Fruit fly (Drosophila melanogaster) whole organism, pupa: ENCODE data around the gene Shawl.

Experiments used
- CG12605 ChIP-seq: fragments of 200-800 bp; sonication (Bioruptor generic); IDR thresholded peaks from 2 replicates; pipeline ENCODE4 v1.3.6; 2022; ENCODE audit warnings: missing biosample characterization, missing genetic modification characterization
- CG13204 ChIP-seq: fragments of 200-800 bp; sonication (Bioruptor generic); optimal IDR thresholded peaks from 2 replicates; lab custom pipeline; 2018; ENCODE audit warnings: missing biosample characterization, mild to moderate bottlenecking, missing genetic modification characterization, moderate library complexity
- CG14655 ChIP-seq: fragments of 200-800 bp; sonication (Bioruptor generic); optimal IDR thresholded peaks from 3 replicates; lab custom pipeline; 2017; ENCODE audit warnings: mild to moderate bottlenecking, missing biosample characterization, missing genetic modification reagents, missing genetic modification characterization
- CG34367 ChIP-seq: fragments of 200-800 bp; sonication (Bioruptor generic); optimal IDR thresholded peaks from 2 replicates; lab custom pipeline; 2018; ENCODE audit warnings: missing biosample characterization, mild to moderate bottlenecking, missing genetic modification characterization
- CG4496 ChIP-seq: fragments of 200-800 bp; sonication (Bioruptor generic); IDR thresholded peaks from 3 replicates; pipeline ENCODE4 v1.3.6; 2022; ENCODE audit warnings: missing biosample characterization, missing genetic modification characterization
- CG9948 ChIP-seq: fragments of 200-800 bp; sonication (Bioruptor generic); optimal IDR thresholded peaks from 2 replicates; lab custom pipeline; 2018; ENCODE audit warnings: missing biosample characterization, mild to moderate bottlenecking, missing genetic modification characterization, moderate library complexity
- D1 ChIP-seq: fragments of 200-800 bp; sonication (Bioruptor generic); optimal IDR thresholded peaks from 2 replicates; lab custom pipeline; 2018; ENCODE audit warnings: missing biosample characterization, mild to moderate bottlenecking, missing genetic modification characterization, moderate library complexity
- EcR ChIP-seq: fragments of 200-800 bp; sonication (Bioruptor generic); optimal IDR thresholded peaks from 3 replicates; lab custom pipeline; 2019; ENCODE audit warnings: missing biosample characterization, missing genetic modification characterization, mild to moderate bottlenecking, moderate library complexity, missing genetic modification reagents
- Ets98B ChIP-seq: fragments of 200-800 bp; sonication (Bioruptor generic); IDR thresholded peaks from 2 replicates; pipeline ENCODE4 v1.3.6; 2022; ENCODE audit warnings: missing biosample characterization, missing genetic modification characterization
- Pif1A ChIP-seq: fragments of 200-800 bp; sonication (Bioruptor generic); optimal IDR thresholded peaks from 3 replicates; lab custom pipeline; 2016; ENCODE audit warnings: missing biosample characterization, missing genetic modification characterization
- Snoo ChIP-seq: fragments of 200-800 bp; sonication (Bioruptor generic); optimal IDR thresholded peaks from 3 replicates; lab custom pipeline; 2017; ENCODE audit warnings: missing biosample characterization, mild to moderate bottlenecking, missing genetic modification characterization, inconsistent platforms
- fd96Ca ChIP-seq: fragments of 200-800 bp; sonication (Bioruptor generic); IDR thresholded peaks from 3 replicates; pipeline ENCODE4 v1.3.6; 2022; ENCODE audit warnings: missing biosample characterization, missing genetic modification characterization

DNA sequence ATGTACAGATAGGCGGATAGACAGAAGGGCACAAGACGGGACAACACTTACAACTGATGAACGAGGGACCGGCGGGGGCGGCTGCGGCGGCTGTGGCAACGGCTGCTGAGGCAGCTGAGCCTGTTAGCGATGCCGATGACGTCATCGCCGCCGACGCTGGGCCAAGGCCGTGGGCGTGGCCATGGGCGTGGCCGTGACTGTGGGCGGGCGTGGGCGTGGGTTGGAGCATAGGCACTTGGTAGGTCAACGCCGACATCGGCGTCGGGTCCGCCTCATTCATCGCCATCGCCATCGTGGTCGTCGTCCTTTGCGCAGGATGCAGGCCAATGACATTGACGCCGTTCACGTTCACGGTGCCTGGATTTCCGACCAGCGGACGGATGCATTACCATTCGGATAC is 37.2 kb downstream of the Shawl start:
- TF ChIP-seq Pif1A (GFP tag; lab: Kevin White, UChicago): no peak
- no peak for TF ChIP-seq CG4496
- TF ChIP-seq Snoo (tag; lab: Kevin White, UChicago): no peak
- TF ChIP-seq fd96Ca: no peak
- no peak for TF ChIP-seq Ets98B
- TF ChIP-seq CG34367: no peak
- no peak for TF ChIP-seq CG13204 (GFP tag; lab: Kevin White, UChicago)
- TF ChIP-seq CG9948: no peak
- no peak for TF ChIP-seq EcR (GFP tag; lab: Kevin White, UChicago)
- no peak for TF ChIP-seq CG14655 (GFP tag; lab: Kevin White, UChicago)
- no peak for TF ChIP-seq CG12605 (GFP tag; lab: Robert Waterston, UW)
- no peak for TF ChIP-seq D1 (tag; lab: Kevin White, UChicago)
